Fruit fly (Drosophila melanogaster): ENCODE results near the gene Or1a.

DNA sequence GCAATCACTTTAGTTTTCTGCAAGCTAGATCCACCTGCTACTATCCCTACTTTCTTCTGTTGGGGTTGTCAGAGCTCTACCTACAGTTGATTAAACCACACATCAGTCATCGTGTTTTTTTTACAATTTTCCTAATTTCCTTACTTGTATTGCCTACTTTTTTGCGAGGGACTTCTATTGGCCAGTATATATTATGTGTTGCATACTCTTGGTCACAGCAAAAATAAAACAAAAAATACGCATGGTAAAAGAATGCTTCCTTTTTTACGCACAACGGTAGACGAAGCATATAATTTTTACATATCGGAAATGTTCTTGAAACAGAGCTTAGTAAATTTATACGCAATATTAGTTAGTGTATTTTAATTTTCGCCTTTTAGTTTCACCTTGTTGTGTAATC is 46.5 kb downstream of the Or1a start:
- TF ChIP-seq gl (tag; optimal IDR thresholded peaks at IDR 0.05) (peak; percentile 86), Pif1A (GFP tag; optimal IDR thresholded peaks at IDR 0.05) (peak; percentile 28), EcR (GFP tag; optimal IDR thresholded peaks at IDR 0.05) (peak; percentile 26), fd96Ca (GFP tag; IDR thresholded peaks at IDR 0.05) (peak; percentile 71), CG8159 (tag; optimal IDR thresholded peaks at IDR 0.05) (peak; percentile 60)

Measured in whole organism, pupa.